Worm (Caenorhabditis elegans) whole organism, early embryonic: ENCODE data around the gene wdr-60.

ENCODE experiments used
- B0310.2 ChIP-seq: sonication (generic microtip); optimal IDR thresholded peaks from 2 replicates; lab custom pipeline; 2016; ENCODE audit warnings: mild to moderate bottlenecking, missing genetic modification characterization, missing compliant biosample characterization
- F13C5.2 ChIP-seq: sonication (generic microtip); optimal IDR thresholded peaks from 2 replicates; lab custom pipeline; 2017; ENCODE audit warnings: mild to moderate bottlenecking, missing genetic modification characterization, inconsistent platforms, missing compliant biosample characterization
- aly-1 ChIP-seq: sonication (generic microtip); optimal IDR thresholded peaks from 2 replicates; lab custom pipeline; 2016; ENCODE audit warnings: missing genetic modification characterization, missing compliant biosample characterization
- ama-1 ChIP-seq: fragments of 150-350 bp; optimal IDR thresholded peaks from 2 replicates; lab custom pipeline; 2014
- ceh-13 ChIP-seq: fragments of 200-800 bp; sonication (Bioruptor generic); optimal IDR thresholded peaks from 2 replicates; lab custom pipeline; 2018; ENCODE audit warnings: mild to moderate bottlenecking, missing genetic modification characterization, missing compliant biosample characterization
- ceh-36 ChIP-seq: sonication (generic microtip); optimal IDR thresholded peaks from 2 replicates; lab custom pipeline; 2016; ENCODE audit warnings: missing genetic modification characterization, inconsistent platforms, missing compliant biosample characterization
- ets-7 ChIP-seq: sonication (generic microtip); optimal IDR thresholded peaks from 2 replicates; lab custom pipeline; 2016; ENCODE audit warnings: missing genotype, missing genetic modification characterization, missing compliant biosample characterization
- flt-1 ChIP-seq: fragments of 200-800 bp; sonication (Bioruptor generic); IDR thresholded peaks from 2 replicates; pipeline ENCODE4 v1.3.6; 2022; ENCODE audit warnings: missing genetic modification characterization, missing compliant biosample characterization
- hmbx-1 ChIP-seq: sonication (generic microtip); optimal IDR thresholded peaks from 2 replicates; lab custom pipeline; 2016; ENCODE audit warnings: mild to moderate bottlenecking, missing genetic modification characterization, missing compliant biosample characterization
- hmg-4 ChIP-seq: fragments of 200-800 bp; sonication (Bioruptor generic); optimal IDR thresholded peaks from 2 replicates; lab custom pipeline; 2018; ENCODE audit warnings: mild to moderate bottlenecking, missing genetic modification characterization, missing compliant biosample characterization
- hnd-1 ChIP-seq: sonication (generic microtip); optimal IDR thresholded peaks from 2 replicates; lab custom pipeline; 2016; ENCODE audit warnings: missing genetic modification characterization, missing compliant biosample characterization
- pes-1 ChIP-seq: fragments of 200-800 bp; sonication (Bioruptor generic); IDR thresholded peaks from 2 replicates; pipeline ENCODE4 v1.3.6; 2022; ENCODE audit warnings: missing genetic modification reagents, missing genetic modification characterization, missing compliant biosample characterization
- scrt-1 ChIP-seq: fragments of 200-800 bp; sonication (Bioruptor generic); IDR thresholded peaks from 2 replicates; pipeline ENCODE4 v1.3.6; 2022; ENCODE audit warnings: missing genetic modification characterization, missing compliant biosample characterization
- sea-1 ChIP-seq: fragments of 200-800 bp; sonication (Bioruptor generic); conservative IDR thresholded peaks from 2 replicates; pipeline ENCODE4 v1.3.6; 2022; ENCODE audit warnings: missing genetic modification characterization, missing compliant biosample characterization
- tbx-11 ChIP-seq: fragments of 200-800 bp; sonication (Bioruptor generic); IDR thresholded peaks from 2 replicates; pipeline ENCODE4 v1.3.6; 2022; ENCODE audit warnings: missing genetic modification characterization, missing compliant biosample characterization
- tbx-37 ChIP-seq: fragments of 200-800 bp; sonication (Bioruptor generic); conservative IDR thresholded peaks from 2 replicates; pipeline ENCODE4 v1.3.6; 2022; ENCODE audit warnings: missing genetic modification reagents, missing genetic modification characterization, missing compliant biosample characterization
- tra-4 ChIP-seq: sonication (generic microtip); optimal IDR thresholded peaks from 2 replicates; lab custom pipeline; 2017; ENCODE audit warnings: missing genetic modification characterization, missing compliant biosample characterization

wdr-60 gene

ce11 chrIII:4998111-4998859, 11.3 kb downstream of the wdr-60 start, which contains the start of gene tmem-131:
TSS of gene tmem-131 (minus strand) at chrIII:4998161.
- TF ChIP-seq sea-1 (no peak), tra-4 (tag; lab: Kevin White, UChicago) (no peak), B0310.2 (tag; lab: Kevin White, UChicago) (no peak), aly-1 (tag; lab: Kevin White, UChicago) (no peak), F13C5.2 (tag; lab: Kevin White, UChicago) (no peak), hmg-4 (GFP tag; lab: Kevin White, UChicago) (no peak), ceh-13 (no peak), ama-1 (lab: Kevin White, UChicago) (no peak), hnd-1 (tag; lab: Kevin White, UChicago) (no peak), hmbx-1 (no peak), tbx-11 (GFP tag; lab: Robert Waterston, UW) (no peak), tbx-37 (no peak), ceh-36 (no peak), pes-1 (GFP tag; lab: Robert Waterston, UW) (no peak), flt-1 (GFP tag; lab: Robert Waterston, UW) (no peak), ets-7 (tag; lab: Kevin White, UChicago) (no peak), scrt-1 (GFP tag; lab: Robert Waterston, UW) (no peak)

- no peak for TF ChIP-seq ama-1 (lab: Kevin White, UChicago)
- no peak for TF ChIP-seq pes-1 (GFP tag; lab: Robert Waterston, UW)
- no peak for TF ChIP-seq tra-4 (tag; lab: Kevin White, UChicago)
These were observed 12.0 kb downstream of the wdr-60 start, which contains the start of gene smcr-8 for ce11 chrIII:4998956-4999425. TSS of gene smcr-8 (plus strand) at chrIII:4999375.

ce11 chrIII:5002231-5002630, 15.2 kb downstream of the wdr-60 start, which contains the start of gene R144.10:
TSS of gene R144.10 (minus strand) at chrIII:5002331.
- TF ChIP-seq hmbx-1, result no peak
- TF ChIP-seq F13C5.2 (tag; lab: Kevin White, UChicago), result no peak
- no peak for TF ChIP-seq tra-4 (tag; lab: Kevin White, UChicago)
- TF ChIP-seq ets-7 (tag; lab: Kevin White, UChicago), result no peak
- TF ChIP-seq aly-1 (tag; lab: Kevin White, UChicago), result no peak
- no peak for TF ChIP-seq flt-1 (GFP tag; lab: Robert Waterston, UW)
- TF ChIP-seq pes-1 (GFP tag; lab: Robert Waterston, UW), result no peak
- TF ChIP-seq sea-1, result no peak
- no peak for TF ChIP-seq ceh-13
- no peak for TF ChIP-seq tbx-37
- no peak for TF ChIP-seq scrt-1 (GFP tag; lab: Robert Waterston, UW)
- TF ChIP-seq tbx-11 (GFP tag; lab: Robert Waterston, UW), result no peak
- TF ChIP-seq ceh-36, result no peak
- no peak for TF ChIP-seq B0310.2 (tag; lab: Kevin White, UChicago)
- TF ChIP-seq ama-1 (lab: Kevin White, UChicago), result no peak
- TF ChIP-seq hnd-1 (tag; lab: Kevin White, UChicago), result no peak
- no peak for TF ChIP-seq hmg-4 (GFP tag; lab: Kevin White, UChicago)

ce11 chrIII:5004621-5005020, 17.6 kb downstream of the wdr-60 start, which contains the start of gene R144.6:
TSS of gene R144.6 (minus strand) at chrIII:5004721.
- no peak for TF ChIP-seq hnd-1 (tag; lab: Kevin White, UChicago)
- TF ChIP-seq B0310.2 (tag; lab: Kevin White, UChicago), result no peak
- TF ChIP-seq tra-4 (tag; lab: Kevin White, UChicago), result no peak
- no peak for TF ChIP-seq hmg-4 (GFP tag; lab: Kevin White, UChicago)
- TF ChIP-seq pes-1 (GFP tag; lab: Robert Waterston, UW), result no peak
- no peak for TF ChIP-seq aly-1 (tag; lab: Kevin White, UChicago)
- no peak for TF ChIP-seq tbx-11 (GFP tag; lab: Robert Waterston, UW)
- no peak for TF ChIP-seq tbx-37
- TF ChIP-seq ceh-13, result no peak

ce11 chrIII:5006881-5007280, 19.9 kb downstream of the wdr-60 start, which contains the start of gene R144.12:
TSS of gene R144.12 (minus strand) at chrIII:5006981.
- TF ChIP-seq hnd-1 (tag; lab: Kevin White, UChicago) (no peak), F13C5.2 (tag; lab: Kevin White, UChicago) (no peak), tra-4 (tag; lab: Kevin White, UChicago) (no peak), sea-1 (no peak), tbx-37 (no peak)

ce11 chrIII:5008730-5009129, 21.7 kb downstream of the wdr-60 start, which contains the start of gene R144.11:
TSS of gene R144.11 (minus strand) at chrIII:5008830.
- TF ChIP-seq B0310.2 (tag; lab: Kevin White, UChicago) (no peak), tbx-37 (no peak)

- TF ChIP-seq sea-1, result no peak
- no peak for TF ChIP-seq hmg-4 (GFP tag; lab: Kevin White, UChicago)
- no peak for TF ChIP-seq aly-1 (tag; lab: Kevin White, UChicago)
- no peak for TF ChIP-seq tbx-37
- TF ChIP-seq B0310.2 (tag; lab: Kevin White, UChicago), result no peak
- no peak for TF ChIP-seq F13C5.2 (tag; lab: Kevin White, UChicago)
- TF ChIP-seq ets-7 (tag; lab: Kevin White, UChicago), result no peak
- no peak for TF ChIP-seq scrt-1 (GFP tag; lab: Robert Waterston, UW)
- no peak for TF ChIP-seq hmbx-1
- TF ChIP-seq tra-4 (tag; lab: Kevin White, UChicago), result no peak
- TF ChIP-seq ama-1 (lab: Kevin White, UChicago), result no peak
These were observed 23.7 kb downstream of the wdr-60 start for ce11 chrIII:5010723-5011122.
